Worm (Caenorhabditis elegans): ENCODE measurements around the gene clec-212.

DNA sequence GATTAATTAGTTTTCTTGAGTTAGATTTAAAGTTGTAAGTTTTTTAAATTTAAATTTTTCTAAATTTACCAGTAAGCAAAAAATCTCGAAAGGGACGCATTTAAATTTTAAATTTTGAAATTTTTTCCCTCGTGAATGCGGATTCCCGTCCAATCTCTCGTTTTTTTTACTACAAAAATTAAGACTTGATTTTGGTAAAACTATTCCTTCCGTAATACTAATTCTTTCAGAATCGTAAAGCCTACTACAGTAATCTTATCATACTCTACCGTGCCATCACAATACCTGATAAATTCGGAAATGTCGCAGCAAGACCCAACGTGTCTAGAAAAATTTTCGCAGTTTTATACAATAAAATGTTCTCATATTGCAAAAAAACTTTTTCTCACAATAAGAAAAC is 25.0 kb downstream of the clec-212 start, which contains the start of the genes C54F6.19 and nhx-3:
- TF ChIP-seq ceh-82 (tag; optimal IDR thresholded peaks at IDR 0.05) = no peak
- TF ChIP-seq nhr-11 (tag; optimal IDR thresholded peaks at IDR 0.05) = no peak
- no peak for TF ChIP-seq nhr-77 (tag; optimal IDR thresholded peaks at IDR 0.05)
- no peak for TF ChIP-seq sea-2 (GFP tag; optimal IDR thresholded peaks at IDR 0.05)
- no peak for TF ChIP-seq zag-1 (tag; optimal IDR thresholded peaks at IDR 0.05)
- no peak for TF ChIP-seq egl-5 (tag; optimal IDR thresholded peaks at IDR 0.05)
- no peak for TF ChIP-seq egl-27 (tag; optimal IDR thresholded peaks at IDR 0.05)
- TF ChIP-seq snpc-4 (tag; optimal IDR thresholded peaks at IDR 0.05) = no peak
- no peak for TF ChIP-seq nhr-237 (tag; optimal IDR thresholded peaks at IDR 0.05)
- no peak for TF ChIP-seq ama-1 (optimal IDR thresholded peaks at IDR 0.05)
- no peak for TF ChIP-seq R02D3.7 (tag; optimal IDR thresholded peaks at IDR 0.05)
- no peak for TF ChIP-seq ceh-28 (tag; optimal IDR thresholded peaks at IDR 0.05)
